Fruit fly (Drosophila melanogaster): ENCODE measurements around the gene CG4293.

dm6 chrX:521683-522082 lies 8.4 kb downstream of the CG4293 start:
- TF ChIP-seq CG8159 (tag; optimal IDR thresholded peaks at IDR 0.05) = no peak
- no peak for TF ChIP-seq CG34367 (tag; optimal IDR thresholded peaks at IDR 0.05)
- no peak for TF ChIP-seq CG4496 (GFP tag; IDR thresholded peaks at IDR 0.05)
- TF ChIP-seq CG14655 (GFP tag; optimal IDR thresholded peaks at IDR 0.05) = no peak
- TF ChIP-seq gl (tag; optimal IDR thresholded peaks at IDR 0.05) = no peak
